Worm (Caenorhabditis elegans) whole organism, dauer: Measurements from ENCODE around the gene nspg-13.

Experiments used
- unc-62 ChIP-seq: sonication (generic microtip); optimal IDR thresholded peaks from 2 replicates; lab custom pipeline; 2017; ENCODE audit warnings: missing biosample characterization, missing genetic modification reagents, missing genetic modification characterization

The nspg-13 gene

DNA sequence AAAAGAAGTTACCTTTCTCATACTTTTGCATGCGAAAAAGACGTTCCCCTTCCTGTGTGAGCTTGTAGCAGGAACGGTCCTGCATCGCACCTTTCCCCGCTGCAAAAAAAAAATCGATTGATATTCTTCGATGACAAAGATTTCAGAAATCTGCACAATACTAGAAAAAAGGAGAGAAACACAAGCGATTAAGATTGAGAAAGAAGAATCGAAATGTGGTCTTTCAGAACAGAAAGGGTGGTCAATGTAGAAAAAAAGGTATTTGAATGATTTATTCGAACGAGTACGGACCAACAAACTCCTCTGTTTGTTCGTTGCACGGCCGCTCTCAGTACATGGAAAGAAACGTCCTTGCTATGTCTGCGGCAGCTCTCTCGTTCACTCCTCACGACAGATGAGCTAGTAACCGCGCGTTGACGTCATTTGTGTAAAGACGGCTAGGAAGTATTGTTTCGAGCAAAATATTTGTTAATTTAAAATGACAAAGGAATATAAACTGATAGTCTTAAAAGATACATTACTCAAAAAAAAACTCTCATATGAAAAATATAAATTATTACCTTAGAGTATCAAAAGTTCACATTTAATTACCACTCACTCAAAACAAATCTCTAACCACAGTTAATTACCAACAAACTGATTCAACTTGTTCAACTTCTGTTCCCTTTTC is 43.1 kb downstream of the nspg-13 start, which contains the start of gene ift-81:
Gene ift-81, plus strand, starts transcription at position 620 of the 670 bp plus-strand sequence.
- TF ChIP-seq unc-62, result no peak

DNA sequence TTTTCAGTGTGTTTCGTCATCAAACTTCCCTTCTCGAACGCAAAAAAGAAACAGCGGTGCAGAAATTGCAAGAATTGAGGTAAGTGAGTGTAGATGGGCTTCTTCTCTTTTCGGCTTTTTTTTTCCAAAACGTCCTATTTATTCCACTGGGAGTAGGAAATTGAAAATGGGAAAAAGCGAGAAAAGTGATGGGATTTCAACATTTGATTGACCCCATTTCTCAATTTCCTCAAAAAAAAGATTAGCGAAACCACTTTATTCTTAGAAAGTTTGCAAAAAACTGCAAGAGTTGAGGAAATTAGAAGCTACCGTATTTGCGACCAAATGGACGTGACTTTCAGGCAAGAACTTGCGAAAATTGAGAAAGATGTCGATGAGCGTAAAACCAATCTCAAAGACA is 48.5 kb downstream of the nspg-13 start, which contains the start of gene ags-3:
Gene ags-3, minus strand, starts transcription at position 101 of the 400 bp plus-strand sequence.
- no peak for TF ChIP-seq unc-62
